Fruit fly (Drosophila melanogaster): Measurements from ENCODE around the gene CG5167.

- TF ChIP-seq CG6854 (GFP tag; optimal IDR thresholded peaks at IDR 0.05) (no peak), Gug (GFP tag; IDR thresholded peaks at IDR 0.05) (no peak), Hr39 (GFP tag; optimal IDR thresholded peaks at IDR 0.05) (no peak), Lpt (GFP tag; optimal IDR thresholded peaks at IDR 0.05) (no peak), achi (GFP tag; optimal IDR thresholded peaks at IDR 0.05) (no peak), fkh (GFP tag; optimal IDR thresholded peaks at IDR 0.05) (no peak), Sox102F (GFP tag; optimal IDR thresholded peaks at IDR 0.05) (no peak), CG32006 (GFP tag; optimal IDR thresholded peaks at IDR 0.05) (no peak), lz (GFP tag; optimal IDR thresholded peaks at IDR 0.05) (no peak), Smox (GFP tag; optimal IDR thresholded peaks at IDR 0.05) (no peak), Blimp-1 (GFP tag; optimal IDR thresholded peaks at IDR 0.05) (no peak), CG6792 (GFP tag; optimal IDR thresholded peaks at IDR 0.05) (no peak), cyc (GFP tag; optimal IDR thresholded peaks at IDR 0.05) (no peak)
Measured at dm6 chr3R:12425510-12426309, 19.4 kb downstream of the CG5167 start, which contains the start of gene Pp1-87B.
